Fruit fly (Drosophila melanogaster) whole organism, prepupa: ENCODE measurements around the gene CG6753.

Source experiments
- Blimp-1 ChIP-seq: fragments of 200-800 bp; sonication (Bioruptor generic); optimal IDR thresholded peaks from 3 replicates; lab custom pipeline; 2017; ENCODE audit warnings: missing biosample characterization, missing genetic modification characterization, mild to moderate bottlenecking, moderate library complexity, missing genetic modification reagents
- CG10631 ChIP-seq: fragments of 200-800 bp; sonication (Bioruptor generic); optimal IDR thresholded peaks from 2 replicates; lab custom pipeline; 2016; ENCODE audit warnings: missing biosample characterization, missing genetic modification characterization
- CG11902 ChIP-seq: fragments of 200-800 bp; sonication (Bioruptor generic); optimal IDR thresholded peaks from 3 replicates; lab custom pipeline; 2016; ENCODE audit warnings: missing biosample characterization, missing genetic modification characterization
- CG15336 ChIP-seq: fragments of 200-800 bp; sonication (Bioruptor generic); IDR thresholded peaks from 2 replicates; pipeline ENCODE4 v1.3.6; 2022; ENCODE audit warnings: missing biosample characterization, missing genetic modification characterization
- CG1621 ChIP-seq: fragments of 200-800 bp; sonication (Bioruptor generic); optimal IDR thresholded peaks from 3 replicates; lab custom pipeline; 2018; ENCODE audit warnings: missing biosample characterization, mild to moderate bottlenecking, missing genetic modification characterization
- CG31627 ChIP-seq: fragments of 200-800 bp; sonication (Bioruptor generic); optimal IDR thresholded peaks from 3 replicates; lab custom pipeline; 2016; ENCODE audit warnings: missing biosample characterization, missing genetic modification characterization
- CG32006 ChIP-seq: fragments of 200-800 bp; sonication (Bioruptor generic); optimal IDR thresholded peaks from 3 replicates; lab custom pipeline; 2017; ENCODE audit warnings: missing biosample characterization, mild to moderate bottlenecking, missing genetic modification characterization
- CG3919 ChIP-seq: fragments of 200-800 bp; sonication (Bioruptor generic); optimal IDR thresholded peaks from 3 replicates; lab custom pipeline; 2016; ENCODE audit warnings: missing biosample characterization, missing genetic modification characterization
- CG4318 ChIP-seq: fragments of 200-800 bp; sonication (Bioruptor generic); optimal IDR thresholded peaks from 3 replicates; lab custom pipeline; 2017; ENCODE audit warnings: missing biosample characterization, mild to moderate bottlenecking, missing genetic modification characterization
- CG6163 ChIP-seq: fragments of 200-800 bp; sonication (Bioruptor generic); IDR thresholded peaks from 3 replicates; pipeline ENCODE4 v1.3.6; 2022; ENCODE audit warnings: missing biosample characterization, missing genetic modification characterization
- CG6276 ChIP-seq: fragments of 200-800 bp; sonication (Bioruptor generic); optimal IDR thresholded peaks from 2 replicates; lab custom pipeline; 2017; ENCODE audit warnings: missing biosample characterization, mild to moderate bottlenecking, missing genetic modification characterization
- CG6792 ChIP-seq: fragments of 200-800 bp; sonication (Bioruptor generic); optimal IDR thresholded peaks from 3 replicates; lab custom pipeline; 2016; ENCODE audit warnings: missing biosample characterization, missing genetic modification characterization
- CG6808 ChIP-seq: fragments of 200-800 bp; sonication (Bioruptor generic); optimal IDR thresholded peaks from 3 replicates; lab custom pipeline; 2017; ENCODE audit warnings: missing biosample characterization, missing genetic modification characterization, mild to moderate bottlenecking, moderate library complexity, missing genetic modification reagents
- CG8319 ChIP-seq: fragments of 200-800 bp; sonication (Bioruptor generic); optimal IDR thresholded peaks from 3 replicates; lab custom pipeline; 2016; ENCODE audit warnings: missing biosample characterization, missing genetic modification characterization
- CG8632 ChIP-seq: fragments of 200-800 bp; sonication (Bioruptor generic); optimal IDR thresholded peaks from 3 replicates; lab custom pipeline; 2016; ENCODE audit warnings: missing biosample characterization, missing genetic modification characterization
- Eip93F ChIP-seq: fragments of 200-800 bp; sonication (Bioruptor generic); optimal IDR thresholded peaks from 2 replicates; lab custom pipeline; 2016; ENCODE audit warnings: missing biosample characterization, mild to moderate bottlenecking, missing genetic modification characterization
- Gug ChIP-seq: fragments of 200-800 bp; sonication (Bioruptor generic); IDR thresholded peaks from 2 replicates; pipeline ENCODE4 v1.3.6; 2022; ENCODE audit warnings: missing biosample characterization, missing genetic modification characterization
- Hr38 ChIP-seq: sonication (Bioruptor generic); optimal IDR thresholded peaks from 2 replicates; lab custom pipeline; 2016; ENCODE audit warnings: missing biosample characterization, missing genetic modification characterization
- Hr39 ChIP-seq: fragments of 200-800 bp; sonication (Bioruptor generic); optimal IDR thresholded peaks from 2 replicates; lab custom pipeline; 2016; ENCODE audit warnings: missing biosample characterization, missing genetic modification characterization
- Hr4 ChIP-seq: fragments of 200-800 bp; sonication (Bioruptor generic); optimal IDR thresholded peaks from 3 replicates; lab custom pipeline; 2016; ENCODE audit warnings: missing biosample characterization, missing genetic modification characterization
- Lpt ChIP-seq: fragments of 200-800 bp; sonication (Bioruptor generic); optimal IDR thresholded peaks from 3 replicates; lab custom pipeline; 2016; ENCODE audit warnings: missing biosample characterization, missing genetic modification characterization
- Met ChIP-seq: fragments of 200-800 bp; sonication (Bioruptor generic); optimal IDR thresholded peaks from 3 replicates; lab custom pipeline; 2016; ENCODE audit warnings: missing biosample characterization, missing genetic modification characterization
- OdsH ChIP-seq: fragments of 200-800 bp; sonication (Bioruptor generic); optimal IDR thresholded peaks from 3 replicates; lab custom pipeline; 2016; ENCODE audit warnings: missing biosample characterization, missing genetic modification characterization
- Sox14 ChIP-seq: fragments of 200-800 bp; sonication (Bioruptor generic); optimal IDR thresholded peaks from 3 replicates; lab custom pipeline; 2016; ENCODE audit warnings: missing biosample characterization, missing genetic modification characterization
- achi ChIP-seq: fragments of 200-800 bp; sonication (Bioruptor generic); optimal IDR thresholded peaks from 3 replicates; lab custom pipeline; 2016; ENCODE audit warnings: missing biosample characterization, missing genetic modification characterization
- cyc ChIP-seq: fragments of 200-800 bp; sonication (Bioruptor generic); optimal IDR thresholded peaks from 3 replicates; lab custom pipeline; 2016; ENCODE audit warnings: missing biosample characterization, missing genetic modification characterization
- dac ChIP-seq: fragments of 200-800 bp; sonication (Bioruptor generic); optimal IDR thresholded peaks from 2 replicates; lab custom pipeline; 2017; ENCODE audit warnings: missing biosample characterization, mild to moderate bottlenecking, missing genetic modification characterization
- esn ChIP-seq: fragments of 200-800 bp; sonication (Bioruptor generic); optimal IDR thresholded peaks from 2 replicates; lab custom pipeline; 2016; ENCODE audit warnings: missing biosample characterization, mild to moderate bottlenecking, missing genetic modification characterization, moderate library complexity
- fd59A ChIP-seq: fragments of 200-800 bp; sonication (Bioruptor generic); optimal IDR thresholded peaks from 2 replicates; lab custom pipeline; 2017; ENCODE audit warnings: missing biosample characterization, mild to moderate bottlenecking, missing genetic modification characterization, missing genetic modification reagents
- fkh ChIP-seq: fragments of 200-800 bp; sonication (Bioruptor generic); optimal IDR thresholded peaks from 3 replicates; lab custom pipeline; 2017; ENCODE audit warnings: missing biosample characterization, mild to moderate bottlenecking, missing genetic modification characterization, moderate library complexity
- lz ChIP-seq: fragments of 200-800 bp; sonication (Bioruptor generic); optimal IDR thresholded peaks from 3 replicates; lab custom pipeline; 2016; ENCODE audit warnings: missing biosample characterization, missing genetic modification characterization
- net ChIP-seq: fragments of 200-800 bp; sonication (Bioruptor generic); optimal IDR thresholded peaks from 3 replicates; lab custom pipeline; 2016; ENCODE audit warnings: missing biosample characterization, missing genetic modification characterization
- pdm3 ChIP-seq: fragments of 200-800 bp; sonication (Bioruptor generic); optimal IDR thresholded peaks from 3 replicates; lab custom pipeline; 2016; ENCODE audit warnings: missing biosample characterization, missing genetic modification characterization
- salr ChIP-seq, 2 experiments: fragments of 200-800 bp; sonication (Bioruptor generic); optimal IDR thresholded peaks; 3 replicates each; lab custom pipeline; 2016 to 2018; ENCODE audit warnings: missing biosample characterization in 2 of 2, missing genetic modification characterization in 2 of 2, mild to moderate bottlenecking in 1 of 2
- topi ChIP-seq: fragments of 200-800 bp; sonication (Bioruptor generic); optimal IDR thresholded peaks from 3 replicates; lab custom pipeline; 2016; ENCODE audit warnings: missing biosample characterization, missing genetic modification characterization
- vri ChIP-seq: fragments of 200-800 bp; sonication (Bioruptor generic); optimal IDR thresholded peaks from 3 replicates; lab custom pipeline; 2016; ENCODE audit warnings: missing biosample characterization, mild to moderate bottlenecking, missing genetic modification characterization

Gene CG6753

DNA sequence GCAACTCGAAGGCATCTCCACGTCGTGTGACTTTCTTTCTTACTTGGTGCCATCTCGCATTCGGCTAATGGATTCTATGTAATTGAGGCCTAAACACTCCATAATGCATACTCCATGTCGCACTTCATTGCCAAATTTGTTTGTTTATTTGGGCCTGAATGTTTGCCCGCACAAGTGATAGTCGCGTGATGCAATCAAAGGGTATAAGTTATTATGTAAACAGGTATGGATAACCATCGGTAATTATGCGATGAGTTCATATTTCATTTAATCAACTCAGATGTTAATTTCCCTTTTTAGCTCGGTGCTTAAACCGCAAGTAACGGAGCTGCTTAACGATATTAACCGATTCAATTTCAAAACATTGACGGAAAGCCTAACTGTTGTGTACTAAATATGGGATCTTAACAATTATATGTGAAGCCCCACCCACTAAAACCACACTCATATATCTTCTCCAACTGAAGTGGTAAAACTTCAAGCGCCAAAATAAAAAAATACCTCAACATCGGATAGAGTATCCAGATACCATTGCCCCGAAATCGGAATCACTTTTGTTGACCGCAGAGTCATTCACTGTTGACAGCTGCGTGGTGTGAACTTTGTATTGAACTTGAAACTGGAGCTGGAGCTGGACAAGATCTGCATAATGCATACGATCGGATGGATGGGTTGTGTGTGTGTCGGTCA is 2.5 kb upstream of the CG6753 start (continued):
- TF ChIP-seq achi (GFP tag; lab: Kevin White, UChicago) (peak; percentile 11), topi (no peak), Gug (GFP tag; lab: Robert Waterston, UW) (no peak), CG6276 (GFP tag; lab: Kevin White, UChicago) (no peak), esn (GFP tag; lab: Kevin White, UChicago) (peak; percentile 13), CG32006 (GFP tag; lab: Kevin White, UChicago) (no peak), salr (GFP tag; optimal IDR thresholded peaks at IDR 0.05; lab: Kevin White, UChicago) (no peak)

DNA sequence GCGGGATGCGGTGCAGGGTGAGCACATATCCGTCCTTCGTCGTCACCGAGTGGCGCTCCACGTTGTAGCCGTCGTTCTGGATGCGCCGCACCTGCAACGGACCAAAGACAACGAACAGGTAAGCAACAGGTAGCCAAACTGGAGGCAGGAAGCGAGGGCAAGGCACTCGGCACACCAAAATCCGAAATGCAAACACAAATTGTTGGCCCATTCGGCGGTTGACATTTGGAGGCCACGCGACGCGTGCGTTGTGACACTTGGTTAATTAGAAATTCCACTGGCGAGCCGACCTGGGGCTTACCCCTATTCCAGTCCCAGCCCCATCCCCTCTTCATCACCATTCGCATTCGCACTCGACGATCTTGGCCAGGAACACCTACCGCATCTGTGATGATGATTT is 662 bp downstream of the CG6753 start:
- no peak for TF ChIP-seq CG10631
- no peak for TF ChIP-seq CG3919 (GFP tag; lab: Kevin White, UChicago)
- TF ChIP-seq Met (GFP tag; lab: Kevin White, UChicago): no peak
- no peak for TF ChIP-seq dac (GFP tag; lab: Kevin White, UChicago)
- TF ChIP-seq Eip93F (GFP tag; lab: Kevin White, UChicago): no peak
- TF ChIP-seq esn (GFP tag; lab: Kevin White, UChicago): no peak
- TF ChIP-seq CG8632 (GFP tag; lab: Kevin White, UChicago): no peak
- no peak for TF ChIP-seq CG6808
- no peak for TF ChIP-seq CG6792 (GFP tag; lab: Kevin White, UChicago)
- no peak for TF ChIP-seq topi
- TF ChIP-seq CG4318 (GFP tag; lab: Kevin White, UChicago): no peak

DNA sequence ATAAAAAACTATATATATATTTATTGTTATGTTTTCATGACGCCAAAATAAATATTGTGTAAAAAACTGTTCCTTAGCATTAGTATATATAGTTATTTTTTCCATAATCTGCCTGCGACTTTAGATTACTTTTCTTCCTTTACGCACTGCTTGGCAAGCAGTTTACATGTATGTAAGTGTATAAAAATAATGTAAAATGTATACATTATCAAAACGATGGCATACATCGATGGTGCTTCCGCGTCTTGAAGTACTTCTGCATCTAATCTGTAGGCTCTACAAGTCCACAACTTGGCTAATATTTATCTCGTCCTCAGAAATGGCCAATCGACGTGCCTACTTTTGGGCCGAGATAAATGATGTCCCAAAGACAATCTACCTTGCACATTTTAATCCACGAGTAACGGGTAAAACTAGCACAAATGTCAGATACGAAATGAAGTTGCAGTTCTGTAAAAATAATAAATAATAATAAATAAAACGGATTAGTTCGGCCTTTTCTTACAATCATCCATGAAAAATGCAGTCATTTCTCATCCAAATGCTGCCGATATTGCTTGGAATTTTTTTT is 4.2 kb downstream of the CG6753 start, which contains the start of gene CG11608:
Gene CG11608 (plus strand): TSS at position 521 of the 571 bp plus-strand sequence.
- no peak for TF ChIP-seq CG10631
- TF ChIP-seq CG31627 (GFP tag; lab: Kevin White, UChicago): no peak
- no peak for TF ChIP-seq CG11902 (GFP tag; lab: Kevin White, UChicago)
- peak; percentile 61 for TF ChIP-seq CG8319 (GFP tag; lab: Kevin White, UChicago)
- TF ChIP-seq fd59A (GFP tag; lab: Kevin White, UChicago): no peak

DNA sequence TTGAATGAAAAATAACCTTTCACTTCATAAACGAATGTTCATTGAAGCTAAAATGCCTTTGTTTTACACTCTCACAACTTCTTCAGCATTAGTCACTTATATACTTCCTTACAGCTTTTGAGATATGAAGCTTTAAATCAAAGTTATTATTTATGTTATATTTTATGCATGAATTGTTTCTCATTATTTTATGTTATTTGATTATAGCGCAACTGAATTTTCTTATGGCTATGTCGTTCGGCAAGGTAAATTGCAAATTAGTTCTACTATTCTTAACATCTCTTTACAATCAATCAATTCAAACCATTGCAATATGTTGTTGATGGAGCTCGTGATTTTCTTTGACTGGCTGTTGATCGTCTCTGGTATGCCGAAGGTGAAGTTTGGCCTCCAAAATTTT is 6.0 kb downstream of the CG6753 start, which contains the start of gene CG11600:
Gene CG11600 (plus strand): TSS at position 301 of the 400 bp plus-strand sequence.
- TF ChIP-seq net (GFP tag; lab: Kevin White, UChicago): no peak
- TF ChIP-seq lz (GFP tag; lab: Kevin White, UChicago): no peak
- no peak for TF ChIP-seq Blimp-1 (GFP tag; lab: Kevin White, UChicago)
- TF ChIP-seq CG8319 (GFP tag; lab: Kevin White, UChicago): no peak

DNA sequence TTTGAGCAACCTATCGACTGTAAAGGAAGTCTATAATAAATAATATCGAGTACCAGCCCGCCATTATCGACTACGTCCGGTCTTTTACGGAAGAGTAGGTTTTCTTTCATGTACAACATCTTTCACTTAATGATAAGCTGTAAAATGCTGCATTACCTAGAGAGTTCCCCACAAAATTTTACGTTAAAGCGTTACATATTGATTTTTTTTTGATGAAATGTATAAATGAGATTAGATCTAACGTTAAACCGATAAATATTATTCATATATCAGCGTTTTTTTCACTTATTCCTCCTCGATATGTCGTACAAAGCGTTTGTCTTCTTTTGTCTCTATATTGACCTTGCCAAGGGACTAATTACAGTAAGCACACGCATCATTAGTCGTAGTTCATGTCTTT is 7.7 kb downstream of the CG6753 start, which contains the start of gene CG11598:
Gene CG11598 (plus strand): TSS at position 301 of the 400 bp plus-strand sequence.
- TF ChIP-seq Gug (GFP tag; lab: Robert Waterston, UW) (no peak), CG6163 (no peak), CG1621 (tag; lab: Kevin White, UChicago) (no peak), cyc (GFP tag; lab: Kevin White, UChicago) (no peak), fkh (GFP tag; lab: Kevin White, UChicago) (no peak), Eip93F (GFP tag; lab: Kevin White, UChicago) (no peak), Lpt (GFP tag; lab: Kevin White, UChicago) (no peak), CG15336 (GFP tag; lab: Robert Waterston, UW) (no peak), vri (GFP tag; lab: Kevin White, UChicago) (no peak), pdm3 (GFP tag; lab: Kevin White, UChicago) (no peak), CG8319 (GFP tag; lab: Kevin White, UChicago) (no peak), net (GFP tag; lab: Kevin White, UChicago) (no peak), OdsH (no peak), topi (no peak), Hr39 (GFP tag; lab: Kevin White, UChicago) (no peak), CG32006 (GFP tag; lab: Kevin White, UChicago) (no peak), CG6792 (GFP tag; lab: Kevin White, UChicago) (no peak), Hr4 (no peak), Sox14 (GFP tag; lab: Kevin White, UChicago) (no peak), Hr38 (GFP tag; lab: Kevin White, UChicago) (no peak)
